Worm (Caenorhabditis elegans): ENCODE measurements around the gene ints-5.

DNA sequence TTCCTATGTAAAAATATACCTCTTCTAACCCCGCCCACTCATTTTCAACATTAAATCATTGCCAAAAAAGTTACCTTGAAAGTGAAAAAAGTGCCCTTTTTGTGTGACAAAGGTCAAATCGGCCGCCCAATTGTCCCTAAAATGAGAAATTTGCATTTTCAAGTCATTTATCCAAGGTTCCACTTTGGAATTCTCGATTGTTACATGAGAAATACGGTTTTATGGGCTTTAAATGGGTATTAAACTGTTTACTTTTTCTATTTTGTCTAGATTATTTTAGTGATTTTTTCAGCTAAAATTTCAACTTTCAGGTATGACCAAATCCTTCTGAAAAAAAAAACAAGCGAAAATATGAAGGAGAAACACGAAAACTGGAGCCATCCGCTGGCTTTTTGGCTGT lies 58.7 kb downstream of the ints-5 start, which contains the start of gene grdn-1:
- TF ChIP-seq sem-2 (GFP tag; optimal IDR thresholded peaks at IDR 0.05) = no peak
- no peak for TF ChIP-seq nhr-76 (tag; optimal IDR thresholded peaks at IDR 0.05)
- no peak for TF ChIP-seq pha-4 (tag; optimal IDR thresholded peaks at IDR 0.05)
- no peak for TF ChIP-seq mep-1 (tag; optimal IDR thresholded peaks at IDR 0.05)
- no peak for TF ChIP-seq ceh-83 (GFP tag; optimal IDR thresholded peaks at IDR 0.05)
- no peak for TF ChIP-seq nhr-28 (tag; optimal IDR thresholded peaks at IDR 0.05)
- TF ChIP-seq zip-8 (tag; optimal IDR thresholded peaks at IDR 0.05) = no peak

Data from whole organism, mixed stage, embryonic.